Worm (Caenorhabditis elegans) whole organism, late embryonic: ENCODE data around the gene F01D4.8.

Experiments used
- ceh-6 ChIP-seq: fragments of 200-800 bp; sonication (Bioruptor generic); optimal IDR thresholded peaks from 2 replicates; lab custom pipeline; 2018; ENCODE audit warnings: mild to moderate bottlenecking, missing genetic modification characterization, missing compliant biosample characterization
- elt-2 ChIP-seq: sonication (generic microtip); optimal IDR thresholded peaks from 2 replicates; lab custom pipeline; 2016; ENCODE audit warnings: missing genetic modification reagents, missing genetic modification characterization, missing compliant biosample characterization

DNA sequence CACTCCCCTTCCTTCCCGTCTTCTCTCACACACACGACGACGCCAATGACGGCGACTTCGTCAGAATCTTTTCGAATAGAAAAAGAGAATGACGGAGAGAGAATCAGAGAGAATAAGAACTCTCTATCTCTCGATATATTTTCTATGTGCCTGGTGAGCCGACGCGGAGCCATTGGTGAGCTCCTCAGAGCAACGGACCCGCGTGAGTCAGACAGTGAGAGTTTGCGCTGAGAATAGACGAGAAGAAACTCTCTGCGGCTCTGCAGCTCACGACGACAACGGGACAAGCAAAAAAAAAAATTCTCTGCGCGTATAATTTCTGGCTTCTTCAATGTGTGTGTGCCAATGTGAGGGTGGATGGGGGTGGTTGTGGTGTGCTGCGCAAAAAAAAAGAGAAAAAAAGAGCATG lies 47.1 kb upstream of the F01D4.8 start:
- no peak for TF ChIP-seq ceh-6 (GFP tag; lab: Kevin White, UChicago)
- TF ChIP-seq elt-2 (tag; lab: Kevin White, UChicago) = no peak
